Fruit fly (Drosophila melanogaster) whole organism, embryonic: Measurements from ENCODE around the gene Zpr1.

ENCODE experiments used
- Asciz ChIP-seq: fragments of 200-800 bp; sonication (Bioruptor generic); optimal IDR thresholded peaks from 2 replicates; lab custom pipeline; 2017; ENCODE audit warnings: missing biosample characterization, mild to moderate bottlenecking, missing genetic modification characterization, missing genetic modification reagents
- BEAF-32 ChIP-seq: fragments of 200-800 bp; sonication (Bioruptor generic); optimal IDR thresholded peaks from 3 replicates; lab custom pipeline; 2017; ENCODE audit warnings: missing biosample characterization, missing genetic modification characterization, mild to moderate bottlenecking, moderate library complexity, missing genetic modification reagents
- C15 ChIP-seq: fragments of 200-800 bp; sonication (Bioruptor generic); IDR thresholded peaks from 3 replicates; pipeline ENCODE4 v1.3.6; 2022; ENCODE audit warnings: missing biosample characterization, missing genetic modification characterization
- CG10209 ChIP-seq: fragments of 200-800 bp; sonication (Bioruptor generic); optimal IDR thresholded peaks from 3 replicates; lab custom pipeline; 2017; ENCODE audit warnings: missing biosample characterization, mild to moderate bottlenecking, missing genetic modification characterization, missing genetic modification reagents
- CG10431 ChIP-seq: fragments of 200-800 bp; sonication (Bioruptor generic); optimal IDR thresholded peaks from 3 replicates; lab custom pipeline; 2018; ENCODE audit warnings: missing biosample characterization, mild to moderate bottlenecking, missing genetic modification characterization
- CG13287 ChIP-seq: fragments of 200-800 bp; sonication (Bioruptor generic); IDR thresholded peaks from 2 replicates; pipeline ENCODE4 v1.3.6; 2022; ENCODE audit warnings: missing biosample characterization, missing genetic modification characterization; ENCODE audit not compliant: partially characterized antibody
- CG13894 ChIP-seq: fragments of 200-800 bp; sonication (Bioruptor generic); optimal IDR thresholded peaks from 3 replicates; lab custom pipeline; 2018; ENCODE audit warnings: missing biosample characterization, mild to moderate bottlenecking, missing genetic modification characterization, moderate library complexity
- CG1529 ChIP-seq: fragments of 200-800 bp; sonication (Bioruptor generic); optimal IDR thresholded peaks from 3 replicates; lab custom pipeline; 2018; ENCODE audit warnings: missing biosample characterization, missing genetic modification characterization
- CG15514 ChIP-seq: fragments of 200-800 bp; sonication (Bioruptor generic); optimal IDR thresholded peaks from 3 replicates; lab custom pipeline; 2017; ENCODE audit warnings: missing biosample characterization, missing genetic modification characterization, mild to moderate bottlenecking, moderate library complexity, missing genetic modification reagents
- CG1603 ChIP-seq: fragments of 200-800 bp; sonication (Bioruptor generic); optimal IDR thresholded peaks from 2 replicates; lab custom pipeline; 2019; ENCODE audit warnings: missing biosample characterization, mild to moderate bottlenecking, missing genetic modification characterization, moderate library complexity
- CG1647 ChIP-seq: fragments of 200-800 bp; sonication (Bioruptor generic); optimal IDR thresholded peaks from 3 replicates; lab custom pipeline; 2016; ENCODE audit warnings: missing biosample characterization, missing genetic modification characterization
- CG17802 ChIP-seq: fragments of 200-800 bp; sonication (Bioruptor generic); optimal IDR thresholded peaks from 2 replicates; lab custom pipeline; 2018; ENCODE audit warnings: missing biosample characterization, mild to moderate bottlenecking, missing genetic modification characterization, moderate library complexity
- CG17829 ChIP-seq: fragments of 200-800 bp; optimal IDR thresholded peaks from 2 replicates; lab custom pipeline; 2019; ENCODE audit warnings: missing biosample characterization, mild to moderate bottlenecking, missing genetic modification characterization, moderate library complexity
- CG32532 ChIP-seq: fragments of 200-800 bp; sonication (Bioruptor generic); IDR thresholded peaks from 2 replicates; pipeline ENCODE4 v1.3.6; 2022; ENCODE audit warnings: missing biosample characterization, missing genetic modification characterization
- CG32767 ChIP-seq: fragments of 200-800 bp; sonication (Bioruptor generic); IDR thresholded peaks from 2 replicates; pipeline ENCODE4 v1.3.6; 2022; ENCODE audit warnings: missing biosample characterization, missing genetic modification characterization
- CG4404 ChIP-seq: fragments of 200-800 bp; sonication (Bioruptor generic); IDR thresholded peaks from 2 replicates; pipeline ENCODE4 v1.3.6; 2022; ENCODE audit warnings: missing biosample characterization, missing genetic modification characterization
- CG4424 ChIP-seq: fragments of 200-800 bp; sonication (Bioruptor generic); optimal IDR thresholded peaks from 3 replicates; lab custom pipeline; 2016; ENCODE audit warnings: missing biosample characterization, missing genetic modification characterization
- CG6854 ChIP-seq: fragments of 200-800 bp; sonication (Bioruptor generic); optimal IDR thresholded peaks from 3 replicates; lab custom pipeline; 2017; ENCODE audit warnings: missing biosample characterization, mild to moderate bottlenecking, missing genetic modification characterization
- CG8388 ChIP-seq: fragments of 200-800 bp; sonication (Bioruptor generic); optimal IDR thresholded peaks from 2 replicates; lab custom pipeline; 2019; ENCODE audit warnings: missing biosample characterization, mild to moderate bottlenecking, missing genetic modification characterization, moderate library complexity
- CTCF ChIP-seq: fragments of 200-800 bp; sonication (Bioruptor generic); optimal IDR thresholded peaks from 2 replicates; lab custom pipeline; 2017; ENCODE audit warnings: missing biosample characterization, mild to moderate bottlenecking, missing genetic modification characterization, moderate library complexity
- HLH3B ChIP-seq: fragments of 200-800 bp; sonication (Bioruptor generic); IDR thresholded peaks from 2 replicates; pipeline ENCODE4 v1.3.6; 2022; ENCODE audit warnings: missing biosample characterization, missing genetic modification characterization
- HLHmδ ChIP-seq: fragments of 200-800 bp; sonication (Bioruptor generic); optimal IDR thresholded peaks from 2 replicates; lab custom pipeline; 2018; ENCODE audit warnings: missing biosample characterization, mild to moderate bottlenecking, missing genetic modification characterization, moderate library complexity
- Hr3 ChIP-seq: fragments of 200-800 bp; sonication (Bioruptor generic); optimal IDR thresholded peaks from 3 replicates; lab custom pipeline; 2016; ENCODE audit warnings: missing biosample characterization, missing genetic modification characterization
- Ptx1 ChIP-seq: fragments of 200-800 bp; sonication (Bioruptor generic); IDR thresholded peaks from 2 replicates; pipeline ENCODE4 v1.3.6; 2022; ENCODE audit warnings: missing biosample characterization, missing genetic modification characterization
- Scr ChIP-seq: fragments of 200-800 bp; sonication (Bioruptor generic); IDR thresholded peaks from 2 replicates; pipeline ENCODE4 v1.3.6; 2022; ENCODE audit warnings: missing biosample characterization, missing genetic modification characterization; ENCODE audit not compliant: partially characterized antibody
- cas ChIP-seq: fragments of 200-800 bp; sonication (Bioruptor generic); IDR thresholded peaks from 2 replicates; pipeline ENCODE4 v1.3.6; 2022; ENCODE audit warnings: missing biosample characterization, missing genetic modification characterization
- chinmo ChIP-seq: fragments of 200-800 bp; sonication (Bioruptor generic); IDR thresholded peaks from 4 replicates; pipeline ENCODE4 v1.3.6; 2022; ENCODE audit warnings: missing biosample characterization, missing genetic modification characterization; ENCODE audit not compliant: partially characterized antibody
- chn ChIP-seq: fragments of 200-800 bp; sonication (Bioruptor generic); optimal IDR thresholded peaks from 2 replicates; lab custom pipeline; 2016; ENCODE audit warnings: missing biosample characterization, missing genetic modification characterization
- dmrt99B ChIP-seq: fragments of 200-800 bp; sonication (Bioruptor generic); optimal IDR thresholded peaks from 2 replicates; lab custom pipeline; 2018; ENCODE audit warnings: missing biosample characterization, mild to moderate bottlenecking, missing genetic modification characterization, moderate library complexity
- eyg ChIP-seq: fragments of 200-800 bp; sonication (Bioruptor generic); optimal IDR thresholded peaks from 3 replicates; lab custom pipeline; 2016; ENCODE audit warnings: missing biosample characterization, missing genetic modification characterization
- ftz-f1 ChIP-seq: fragments of 200-800 bp; sonication (Bioruptor generic); optimal IDR thresholded peaks from 2 replicates; lab custom pipeline; 2016; ENCODE audit warnings: missing biosample characterization, missing genetic modification characterization
- grn ChIP-seq: fragments of 200-800 bp; sonication (Bioruptor generic); optimal IDR thresholded peaks from 3 replicates; lab custom pipeline; 2017; ENCODE audit warnings: missing biosample characterization, missing genetic modification characterization
- hbn ChIP-seq: fragments of 200-800 bp; sonication (Bioruptor generic); IDR thresholded peaks from 2 replicates; pipeline ENCODE4 v1.3.6; 2022; ENCODE audit warnings: missing biosample characterization, missing genetic modification characterization; ENCODE audit not compliant: partially characterized antibody
- lola ChIP-seq, 3 experiments: fragments of >200 bp in 2 of 3; fragments of 200-800 bp in 1 of 3; sonication (Bioruptor generic) in 1 of 3; optimal IDR thresholded peaks; 2 replicates each; lab custom pipeline; 2017 to 2019; ENCODE audit warnings: missing biosample characterization in 3 of 3, missing genetic modification characterization in 3 of 3, mild to moderate bottlenecking in 1 of 3, moderate library complexity in 1 of 3
- lov ChIP-seq, 2 experiments: fragments of 200-800 bp in 1 of 2; fragments of >200 bp in 1 of 2; sonication (Bioruptor generic) in 1 of 2; IDR thresholded peaks in 1 of 2; optimal IDR thresholded peaks in 1 of 2; 2 replicates in 1 of 2; 3 replicates in 1 of 2; pipeline versions ENCODE4 v1.3.6 to Lab custom; 2017 to 2022; ENCODE audit warnings: missing biosample characterization in 1 of 2, missing genetic modification characterization in 1 of 2
- mirr ChIP-seq: fragments of 200-800 bp; sonication (Bioruptor generic); optimal IDR thresholded peaks from 3 replicates; lab custom pipeline; 2018; ENCODE audit warnings: missing biosample characterization, mild to moderate bottlenecking, missing genetic modification characterization
- nau ChIP-seq: fragments of 200-800 bp; sonication (Bioruptor generic); optimal IDR thresholded peaks from 3 replicates; lab custom pipeline; 2017; ENCODE audit warnings: missing biosample characterization, mild to moderate bottlenecking, missing genetic modification characterization, missing genetic modification reagents
- nom ChIP-seq: fragments of 200-800 bp; sonication (Bioruptor generic); optimal IDR thresholded peaks from 2 replicates; lab custom pipeline; 2017; ENCODE audit warnings: missing biosample characterization, missing genetic modification characterization, mild to moderate bottlenecking, moderate library complexity, missing genetic modification reagents
- pho ChIP-seq: fragments of 200-800 bp; sonication (Bioruptor generic); optimal IDR thresholded peaks from 2 replicates; lab custom pipeline; 2016; ENCODE audit warnings: missing biosample characterization, missing genetic modification characterization
- pros ChIP-seq: fragments of 200-800 bp; sonication (Bioruptor generic); optimal IDR thresholded peaks from 3 replicates; lab custom pipeline; 2019; ENCODE audit warnings: missing biosample characterization, mild to moderate bottlenecking, missing genetic modification characterization, moderate library complexity
- pzg ChIP-seq: fragments of 200-800 bp; sonication (Bioruptor generic); optimal IDR thresholded peaks from 3 replicates; lab custom pipeline; 2018; ENCODE audit warnings: missing biosample characterization, mild to moderate bottlenecking, missing genetic modification characterization, moderate library complexity
- sc ChIP-seq, 3 experiments: fragments of >200 bp in 2 of 3; fragments of 200-800 bp in 1 of 3; sonication (Bioruptor generic) in 1 of 3; optimal IDR thresholded peaks; 2 replicates in 2 of 3; 3 replicates in 1 of 3; lab custom pipeline; 2017; ENCODE audit warnings: mild to moderate bottlenecking in 1 of 3, missing biosample characterization in 1 of 3, missing genetic modification characterization in 1 of 3, missing genetic modification reagents in 1 of 3
- sens ChIP-seq: fragments of 200-800 bp; sonication (Bioruptor generic); peaks from one replicate; lab custom pipeline; 2016; ENCODE audit warnings: missing biosample characterization, missing genetic modification characterization
- sr ChIP-seq: fragments of 200-800 bp; sonication (Bioruptor generic); IDR thresholded peaks from 3 replicates; pipeline ENCODE4 v1.3.6; 2022; ENCODE audit warnings: missing biosample characterization, missing genetic modification characterization
- stc ChIP-seq: fragments of 200-800 bp; sonication (Bioruptor generic); IDR thresholded peaks from 2 replicates; pipeline ENCODE4 v1.3.6; 2022; ENCODE audit warnings: missing biosample characterization, missing genetic modification characterization
- twi ChIP-seq: fragments of 200-800 bp; optimal IDR thresholded peaks from 2 replicates; lab custom pipeline; 2019; ENCODE audit warnings: missing biosample characterization, mild to moderate bottlenecking, missing genetic modification characterization, moderate library complexity
- unpg ChIP-seq: fragments of 200-800 bp; sonication (Bioruptor generic); optimal IDR thresholded peaks from 3 replicates; lab custom pipeline; 2018; ENCODE audit warnings: missing biosample characterization, mild to moderate bottlenecking, missing genetic modification characterization, moderate library complexity
- yki ChIP-seq: fragments of >200 bp; optimal IDR thresholded peaks from 3 replicates; lab custom pipeline; 2018
- z ChIP-seq: fragments of 200-800 bp; sonication (Bioruptor generic); IDR thresholded peaks from 3 replicates; pipeline ENCODE4 v1.3.6; 2022; ENCODE audit warnings: missing biosample characterization, missing genetic modification characterization

Gene Zpr1

dm6 chrX:9127264-9128011 lies 34.5 kb downstream of the Zpr1 start (continued):
- TF ChIP-seq lov (optimal IDR thresholded peaks at IDR 0.05; lab: Kevin White, UChicago) (no peak), lov (GFP tag; IDR thresholded peaks at IDR 0.05; lab: Robert Waterston, UW) (no peak), CG6854 (GFP tag; lab: Kevin White, UChicago) (no peak), sr (GFP tag; lab: Robert Waterston, UW) (no peak), CG4424 (peak; percentile 3), pzg (GFP tag; lab: Kevin White, UChicago) (no peak), CG1529 (GFP tag; lab: Kevin White, UChicago) (no peak), HLHmδ (no peak), grn (no peak), CG1647 (no peak), cas (GFP tag; lab: Robert Waterston, UW) (no peak), C15 (GFP tag; lab: Robert Waterston, UW) (no peak), ftz-f1 (GFP tag; lab: Kevin White, UChicago) (no peak), z (GFP tag; lab: Robert Waterston, UW) (no peak), chn (GFP tag; lab: Kevin White, UChicago) (no peak), Hr3 (GFP tag; lab: Kevin White, UChicago) (no peak), CTCF (GFP tag; lab: Kevin White, UChicago) (no peak), mirr (GFP tag; lab: Kevin White, UChicago) (no peak), pho (no peak), CG4404 (GFP tag; lab: Robert Waterston, UW) (no peak), twi (tag; lab: Kevin White, UChicago) (peak; percentile 33), Scr (GFP tag; lab: Robert Waterston, UW) (no peak), dmrt99B (tag; lab: Kevin White, UChicago) (peak; percentile 35), stc (GFP tag; lab: Robert Waterston, UW) (no peak), Asciz (GFP tag; lab: Kevin White, UChicago) (no peak), CG8388 (no peak), nom (GFP tag; lab: Kevin White, UChicago) (no peak), lola (GFP tag; optimal IDR thresholded peaks at IDR 0.05; lab: Kevin White, UChicago) (no peak), CG10431 (no peak), eyg (GFP tag; lab: Kevin White, UChicago) (no peak), Ptx1 (GFP tag; lab: Robert Waterston, UW) (peak; percentile 38; the same call in 1 of the 2 replicates), CG32767 (GFP tag; lab: Robert Waterston, UW) (no peak), CG10209 (GFP tag; lab: Kevin White, UChicago) (no peak), nau (no peak), CG15514 (GFP tag; lab: Kevin White, UChicago) (no peak), HLH3B (GFP tag; lab: Robert Waterston, UW) (0 out of 2 replicates have a peak, but pooled peaks have one; percentile 18), hbn (GFP tag; lab: Robert Waterston, UW) (no peak), sens (peak; percentile 67), chinmo (no peak), pros (GFP tag; lab: Kevin White, UChicago) (peak; percentile 95), unpg (GFP tag; lab: Kevin White, UChicago) (peak; percentile 23), CG13287 (GFP tag; lab: Robert Waterston, UW) (no peak), CG17802 (tag; lab: Kevin White, UChicago) (no peak), CG17829 (no peak), yki (lab: Kevin White, UChicago) (no peak), CG13894 (tag; lab: Kevin White, UChicago) (no peak), CG32532 (no peak), CG1603 (tag; lab: Kevin White, UChicago) (peak; percentile 45), sc (optimal IDR thresholded peaks at IDR 0.05; lab: Kevin White, UChicago) (no peak), sc (GFP tag; optimal IDR thresholded peaks at IDR 0.05; lab: Kevin White, UChicago) (no peak), BEAF-32 (no peak)
